Fruit fly (Drosophila melanogaster) whole organism, embryonic: ENCODE data around the gene CG12321.

Source experiments
- Atf6 ChIP-seq: fragments of 200-800 bp; sonication (Bioruptor generic); IDR thresholded peaks from 2 replicates; pipeline ENCODE4 v1.3.6; 2022; ENCODE audit warnings: missing biosample characterization, missing genetic modification characterization
- CG10147 ChIP-seq: fragments of 200-800 bp; sonication (Bioruptor generic); optimal IDR thresholded peaks from 2 replicates; lab custom pipeline; 2019; ENCODE audit warnings: missing biosample characterization, mild to moderate bottlenecking, missing genetic modification characterization, moderate library complexity
- CG10321 ChIP-seq: fragments of 200-800 bp; sonication (Bioruptor generic); IDR thresholded peaks from 2 replicates; pipeline ENCODE4 v1.3.6; 2022; ENCODE audit warnings: missing biosample characterization, missing genetic modification characterization
- CG11696 ChIP-seq: fragments of 200-800 bp; sonication (Bioruptor generic); IDR thresholded peaks from 2 replicates; pipeline ENCODE4 v1.3.6; 2022; ENCODE audit warnings: missing biosample characterization, missing genetic modification characterization
- CG12071 ChIP-seq: fragments of 200-800 bp; sonication (Bioruptor generic); optimal IDR thresholded peaks from 3 replicates; lab custom pipeline; 2018; ENCODE audit warnings: missing biosample characterization, mild to moderate bottlenecking, missing genetic modification characterization
- CG12104 ChIP-seq: fragments of 200-800 bp; sonication (Bioruptor generic); optimal IDR thresholded peaks from 3 replicates; lab custom pipeline; 2016; ENCODE audit warnings: missing biosample characterization, missing genetic modification characterization
- CG12219 ChIP-seq: fragments of 200-800 bp; sonication (Bioruptor generic); optimal IDR thresholded peaks from 3 replicates; lab custom pipeline; 2018; ENCODE audit warnings: missing biosample characterization, mild to moderate bottlenecking, missing genetic modification characterization
- CG13287 ChIP-seq: fragments of 200-800 bp; sonication (Bioruptor generic); IDR thresholded peaks from 2 replicates; pipeline ENCODE4 v1.3.6; 2022; ENCODE audit warnings: missing biosample characterization, missing genetic modification characterization; ENCODE audit not compliant: partially characterized antibody
- CG14441 ChIP-seq: fragments of 200-800 bp; sonication (Bioruptor generic); IDR thresholded peaks from 2 replicates; pipeline ENCODE4 v1.3.6; 2022; ENCODE audit warnings: missing biosample characterization, missing genetic modification characterization
- CG17328 ChIP-seq: fragments of 200-800 bp; sonication (Bioruptor generic); IDR thresholded peaks from 2 replicates; pipeline ENCODE4 v1.3.6; 2022; ENCODE audit warnings: missing biosample characterization, missing genetic modification characterization
- CG2116 ChIP-seq: fragments of 200-800 bp; sonication (Bioruptor generic); optimal IDR thresholded peaks from 3 replicates; lab custom pipeline; 2018; ENCODE audit warnings: missing biosample characterization, mild to moderate bottlenecking, missing genetic modification characterization
- CG2875 ChIP-seq: fragments of 200-800 bp; sonication (Bioruptor generic); optimal IDR thresholded peaks from 2 replicates; lab custom pipeline; 2017; ENCODE audit warnings: missing biosample characterization, mild to moderate bottlenecking, missing genetic modification characterization, missing genetic modification reagents
- CG2889 ChIP-seq: fragments of 200-800 bp; sonication (Bioruptor generic); IDR thresholded peaks from 3 replicates; pipeline ENCODE4 v1.3.6; 2022; ENCODE audit warnings: missing biosample characterization, missing genetic modification characterization
- CG30020 ChIP-seq: fragments of 200-800 bp; optimal IDR thresholded peaks from 2 replicates; lab custom pipeline; 2019; ENCODE audit warnings: missing biosample characterization, mild to moderate bottlenecking, missing genetic modification characterization, moderate library complexity
- CG31388 ChIP-seq: fragments of 200-800 bp; sonication (Bioruptor generic); optimal IDR thresholded peaks from 2 replicates; lab custom pipeline; 2016; ENCODE audit warnings: missing biosample characterization, missing genetic modification characterization
- CG3281 ChIP-seq: fragments of 200-800 bp; sonication (Bioruptor generic); optimal IDR thresholded peaks from 3 replicates; lab custom pipeline; 2017; ENCODE audit warnings: missing biosample characterization, mild to moderate bottlenecking, missing genetic modification characterization
- CG3726 ChIP-seq: fragments of 200-800 bp; sonication (Bioruptor generic); IDR thresholded peaks from 3 replicates; pipeline ENCODE4, ENCODE4 v1.3.6; 2022; ENCODE audit warnings: missing biosample characterization, missing genetic modification characterization
- CG3995 ChIP-seq: fragments of 200-800 bp; sonication (Bioruptor generic); optimal IDR thresholded peaks from 3 replicates; lab custom pipeline; 2016; ENCODE audit warnings: missing biosample characterization, missing genetic modification characterization
- CG4360 ChIP-seq: fragments of 200-800 bp; sonication (Bioruptor generic); IDR thresholded peaks from 2 replicates; pipeline ENCODE4 v1.3.6; 2022; ENCODE audit warnings: missing biosample characterization, missing genetic modification characterization
- CG7357 ChIP-seq: fragments of 200-800 bp; sonication (Bioruptor generic); IDR thresholded peaks from 3 replicates; pipeline ENCODE4 v1.3.6; 2022; ENCODE audit warnings: missing biosample characterization, missing genetic modification characterization
- CG7963 ChIP-seq: fragments of 200-800 bp; sonication (Bioruptor generic); IDR thresholded peaks from 3 replicates; pipeline ENCODE4 v1.3.6; 2022; ENCODE audit warnings: missing biosample characterization, missing genetic modification characterization; ENCODE audit not compliant: partially characterized antibody
- CG8089 ChIP-seq: fragments of 200-800 bp; sonication (Bioruptor generic); optimal IDR thresholded peaks from 3 replicates; lab custom pipeline; 2016; ENCODE audit warnings: missing biosample characterization, missing genetic modification characterization
- CG9932 ChIP-seq: fragments of 200-800 bp; sonication (Bioruptor generic); IDR thresholded peaks from 2 replicates; pipeline ENCODE4 v1.3.6; 2022; ENCODE audit warnings: missing biosample characterization, missing genetic modification characterization
- D19A ChIP-seq: fragments of 200-800 bp; optimal IDR thresholded peaks from 3 replicates; lab custom pipeline; 2019; ENCODE audit warnings: missing biosample characterization, mild to moderate bottlenecking, missing genetic modification characterization, moderate library complexity
- Dip2 ChIP-seq: fragments of 200-800 bp; sonication (Bioruptor generic); IDR thresholded peaks from 2 replicates; pipeline ENCODE4 v1.3.6; 2022; ENCODE audit warnings: missing biosample characterization, missing genetic modification characterization
- Dref ChIP-seq: fragments of 200-800 bp; sonication (Bioruptor generic); IDR thresholded peaks from 2 replicates; pipeline ENCODE4 v1.3.6; 2022; ENCODE audit warnings: missing biosample characterization, missing genetic modification characterization
- Elba2 ChIP-seq: fragments of 200-800 bp; sonication (Bioruptor generic); optimal IDR thresholded peaks from 3 replicates; lab custom pipeline; 2016; ENCODE audit warnings: missing biosample characterization, missing genetic modification characterization
- Fer1 ChIP-seq: fragments of 200-800 bp; sonication (Bioruptor generic); optimal IDR thresholded peaks from 2 replicates; lab custom pipeline; 2017; ENCODE audit warnings: missing biosample characterization, mild to moderate bottlenecking, missing genetic modification characterization
- Gug ChIP-seq: fragments of 200-800 bp; sonication (Bioruptor generic); IDR thresholded peaks from 4 replicates; pipeline ENCODE4 v1.3.6; 2022; ENCODE audit warnings: missing biosample characterization, missing genetic modification characterization
- Med ChIP-seq: fragments of 200-800 bp; sonication (Bioruptor generic); peaks from one replicate; lab custom pipeline; 2016; ENCODE audit warnings: missing biosample characterization, missing genetic modification characterization, mild to moderate bottlenecking, inconsistent platforms, moderate library complexity
- Nf-YA ChIP-seq: fragments of 200-800 bp; sonication (Bioruptor generic); IDR thresholded peaks from 2 replicates; pipeline ENCODE4 v1.3.6; 2022; ENCODE audit warnings: missing biosample characterization, missing genetic modification characterization
- Oaz ChIP-seq: fragments of 200-800 bp; sonication (Bioruptor generic); IDR thresholded peaks from 2 replicates; pipeline ENCODE4 v1.3.6; 2022; ENCODE audit warnings: missing biosample characterization, missing genetic modification characterization
- Poxn ChIP-seq: fragments of 200-800 bp; sonication (Bioruptor generic); IDR thresholded peaks from 2 replicates; pipeline ENCODE4 v1.3.6; 2022; ENCODE audit warnings: missing biosample characterization, missing genetic modification characterization
- Ptx1 ChIP-seq: fragments of 200-800 bp; sonication (Bioruptor generic); IDR thresholded peaks from 2 replicates; pipeline ENCODE4 v1.3.6; 2022; ENCODE audit warnings: missing biosample characterization, missing genetic modification characterization
- Sox100B ChIP-seq: fragments of 200-800 bp; sonication (Bioruptor generic); optimal IDR thresholded peaks from 3 replicates; lab custom pipeline; 2018; ENCODE audit warnings: missing biosample characterization, mild to moderate bottlenecking, missing genetic modification characterization
- Sry-β ChIP-seq: fragments of 200-800 bp; sonication (Bioruptor generic); optimal IDR thresholded peaks from 2 replicates; lab custom pipeline; 2018; ENCODE audit warnings: missing biosample characterization, mild to moderate bottlenecking, missing genetic modification characterization, moderate library complexity
- Taf1 ChIP-seq: fragments of 200-800 bp; sonication (Bioruptor generic); IDR thresholded peaks from 2 replicates; pipeline ENCODE4 v1.3.6; 2022; ENCODE audit warnings: missing biosample characterization, missing genetic modification characterization
- btn ChIP-seq: fragments of 200-800 bp; sonication (Bioruptor generic); optimal IDR thresholded peaks from 2 replicates; lab custom pipeline; 2016; ENCODE audit warnings: missing biosample characterization, missing genetic modification characterization
- chif ChIP-seq, 2 experiments: fragments of 200-800 bp; sonication (Bioruptor generic); optimal IDR thresholded peaks; 3 replicates each; lab custom pipeline; 2016; ENCODE audit warnings: missing biosample characterization in 2 of 2, missing genetic modification characterization in 2 of 2
- eyg ChIP-seq: fragments of 200-800 bp; sonication (Bioruptor generic); optimal IDR thresholded peaks from 3 replicates; lab custom pipeline; 2016; ENCODE audit warnings: missing biosample characterization, missing genetic modification characterization
- her ChIP-seq: fragments of 200-800 bp; sonication (Bioruptor generic); optimal IDR thresholded peaks from 2 replicates; lab custom pipeline; 2016; ENCODE audit warnings: missing biosample characterization, missing genetic modification characterization
- inv ChIP-seq: fragments of 200-800 bp; sonication (Bioruptor generic); IDR thresholded peaks from 2 replicates; pipeline ENCODE4 v1.3.6; 2022; ENCODE audit warnings: missing biosample characterization, missing genetic modification characterization; ENCODE audit not compliant: partially characterized antibody
- jumu ChIP-seq: fragments of 200-800 bp; sonication (Bioruptor generic); optimal IDR thresholded peaks from 3 replicates; lab custom pipeline; 2016; ENCODE audit warnings: missing biosample characterization, missing genetic modification characterization
- lov ChIP-seq, 2 experiments: fragments of 200-800 bp in 1 of 2; fragments of >200 bp in 1 of 2; sonication (Bioruptor generic) in 1 of 2; IDR thresholded peaks in 1 of 2; optimal IDR thresholded peaks in 1 of 2; 2 replicates in 1 of 2; 3 replicates in 1 of 2; pipeline versions ENCODE4 v1.3.6 to Lab custom; 2017 to 2022; ENCODE audit warnings: missing biosample characterization in 1 of 2, missing genetic modification characterization in 1 of 2
- nom ChIP-seq: fragments of 200-800 bp; sonication (Bioruptor generic); optimal IDR thresholded peaks from 2 replicates; lab custom pipeline; 2017; ENCODE audit warnings: missing biosample characterization, missing genetic modification characterization, mild to moderate bottlenecking, moderate library complexity, missing genetic modification reagents
- pb ChIP-seq: fragments of 200-800 bp; sonication (Bioruptor generic); optimal IDR thresholded peaks from 3 replicates; lab custom pipeline; 2016; ENCODE audit warnings: missing biosample characterization, missing genetic modification characterization
- repo ChIP-seq: fragments of 200-800 bp; sonication (Bioruptor generic); optimal IDR thresholded peaks from 2 replicates; lab custom pipeline; 2016; ENCODE audit warnings: missing biosample characterization, missing genetic modification characterization
- sc ChIP-seq, 3 experiments: fragments of >200 bp in 2 of 3; fragments of 200-800 bp in 1 of 3; sonication (Bioruptor generic) in 1 of 3; optimal IDR thresholded peaks; 2 replicates in 2 of 3; 3 replicates in 1 of 3; lab custom pipeline; 2017; ENCODE audit warnings: mild to moderate bottlenecking in 1 of 3, missing biosample characterization in 1 of 3, missing genetic modification characterization in 1 of 3, missing genetic modification reagents in 1 of 3
- stwl ChIP-seq: fragments of 200-800 bp; sonication (Bioruptor generic); optimal IDR thresholded peaks from 3 replicates; lab custom pipeline; 2018; ENCODE audit warnings: missing biosample characterization, mild to moderate bottlenecking, missing genetic modification characterization, moderate library complexity
- tgo ChIP-seq: fragments of 200-800 bp; sonication (Bioruptor generic); IDR thresholded peaks from 3 replicates; pipeline ENCODE4 v1.3.6; 2022; ENCODE audit warnings: missing biosample characterization, missing genetic modification characterization
- ttk ChIP-seq: fragments of 200-800 bp; sonication (Bioruptor generic); IDR thresholded peaks from 2 replicates; pipeline ENCODE4 v2.1.2; 2022; ENCODE audit warnings: missing biosample characterization, missing genetic modification characterization

CG12321 gene

dm6 chr3R:18228713-18229222 is 40.3 kb upstream of the CG12321 start (continued):
- TF ChIP-seq chif (GFP tag; optimal IDR thresholded peaks at IDR 0.05; lab: Kevin White, UChicago) (no peak), nom (GFP tag; lab: Kevin White, UChicago) (no peak), Dref (GFP tag; lab: Robert Waterston, UW) (no peak), Atf6 (GFP tag; lab: Robert Waterston, UW) (peak; percentile 45; the same call in 1 of the 2 replicates), eyg (GFP tag; lab: Kevin White, UChicago) (no peak), CG8089 (GFP tag; lab: Kevin White, UChicago) (no peak), CG4360 (no peak), CG12219 (GFP tag; lab: Kevin White, UChicago) (no peak), CG2889 (no peak), btn (GFP tag; lab: Kevin White, UChicago) (no peak), CG7963 (GFP tag; lab: Robert Waterston, UW) (no peak), stwl (tag; lab: Kevin White, UChicago) (no peak), repo (GFP tag; lab: Kevin White, UChicago) (peak; percentile 91), Ptx1 (GFP tag; lab: Robert Waterston, UW) (no peak), sc (optimal IDR thresholded peaks at IDR 0.05; lab: Kevin White, UChicago) (no peak), sc (GFP tag; optimal IDR thresholded peaks at IDR 0.05; lab: Kevin White, UChicago) (no peak), Dip2 (no peak), CG3281 (GFP tag; lab: Kevin White, UChicago) (no peak), pb (GFP tag; lab: Kevin White, UChicago) (no peak), Oaz (GFP tag; lab: Robert Waterston, UW) (no peak), CG31388 (no peak), CG10147 (no peak), jumu (GFP tag; lab: Kevin White, UChicago) (no peak), Taf1 (no peak), Sox100B (no peak), CG17328 (GFP tag; lab: Robert Waterston, UW) (0 out of 2 replicates have a peak, but pooled peaks have one; percentile 13), Med (peak; percentile 56), lov (optimal IDR thresholded peaks at IDR 0.05; lab: Kevin White, UChicago) (no peak), lov (GFP tag; IDR thresholded peaks at IDR 0.05; lab: Robert Waterston, UW) (no peak), CG11696 (GFP tag; lab: Robert Waterston, UW) (no peak), CG2875 (GFP tag; lab: Kevin White, UChicago) (no peak), CG12071 (GFP tag; lab: Kevin White, UChicago) (no peak), CG3726 (GFP tag; lab: Robert Waterston, UW) (no peak), CG13287 (no peak), Poxn (no peak), Nf-YA (GFP tag; lab: Robert Waterston, UW) (0 out of 2 replicates have a peak, but pooled peaks have one; percentile 23), her (GFP tag; lab: Kevin White, UChicago) (no peak), CG2116 (GFP tag; lab: Kevin White, UChicago) (no peak), Gug (GFP tag; lab: Robert Waterston, UW) (no peak), D19A (tag; lab: Kevin White, UChicago) (no peak), CG14441 (no peak; the same call in 1 of the 2 replicates), tgo (GFP tag; lab: Robert Waterston, UW) (no peak), ttk (GFP tag; lab: Robert Waterston, UW) (0 out of 2 replicates have a peak, but pooled peaks have one; percentile 28), CG12104 (GFP tag; lab: Kevin White, UChicago) (no peak), CG30020 (tag; lab: Kevin White, UChicago) (no peak), CG7357 (GFP tag; lab: Robert Waterston, UW) (no peak), Fer1 (GFP tag; lab: Kevin White, UChicago) (no peak), inv (GFP tag; lab: Robert Waterston, UW) (no peak), Sry-β (no peak), CG9932 (GFP tag; lab: Robert Waterston, UW) (peak; percentile 27; the same call in 1 of the 2 replicates), Elba2 (GFP tag; lab: Kevin White, UChicago) (no peak), CG10321 (GFP tag; lab: Robert Waterston, UW) (no peak), CG3995 (no peak)
